5 worm cellular contexts compared by ENCODE assay signal in the genomic region with DNA sequence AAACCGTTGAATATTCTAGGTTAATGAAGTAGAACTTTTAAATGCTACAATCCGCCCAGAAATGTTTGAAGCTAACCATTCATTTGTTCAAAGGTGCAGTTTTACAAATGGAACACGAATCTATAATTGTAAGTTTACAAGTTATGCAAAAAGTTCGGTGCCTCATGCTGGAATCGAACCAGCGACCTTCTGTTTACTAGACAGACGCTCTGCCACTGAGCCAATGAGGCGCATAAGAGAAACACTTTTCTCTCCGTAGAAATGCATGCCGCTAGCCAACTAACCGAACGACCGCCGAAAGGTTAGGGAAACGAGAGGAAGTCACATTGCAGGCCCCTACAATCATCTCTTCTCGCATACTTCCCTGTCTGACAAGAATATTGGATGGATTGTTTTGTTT.
TF ChIP-seq lines count a peak whose summit lies in the region.

No protein-coding gene starts in this region.

TF ChIP-seq in whole organism, L1 larva, 84 proteins besides CTCF, POLR2A, EP300 and RAD21 (continues in another document):
- TF ChIP-seq hpl-2 (GFP tag; optimal IDR thresholded peaks at IDR 0.05; lab: Kevin White, UChicago) (no peak), nhr-76 (tag; optimal IDR thresholded peaks at IDR 0.05; lab: Kevin White, UChicago) (peak; percentile 14), mef-2 (tag; optimal IDR thresholded peaks at IDR 0.05; lab: Kevin White, UChicago) (no peak), sup-37 (GFP tag; optimal IDR thresholded peaks at IDR 0.05; lab: Kevin White, UChicago) (no peak), fos-1 (tag; optimal IDR thresholded peaks at IDR 0.05; lab: Kevin White, UChicago) (peak; percentile 49), C34B4.2 (tag; optimal IDR thresholded peaks at IDR 0.05; lab: Kevin White, UChicago) (no peak), nhr-71 (tag; optimal IDR thresholded peaks at IDR 0.05; lab: Kevin White, UChicago) (peak; percentile 75), fkh-8 (tag; optimal IDR thresholded peaks at IDR 0.05; lab: Kevin White, UChicago) (peak; percentile 68), fkh-4 (tag; optimal IDR thresholded peaks at IDR 0.05; lab: Kevin White, UChicago; ENCODE audit: borderline replicate concordance) (no peak), ets-5 (GFP tag; IDR thresholded peaks at IDR 0.05; lab: Robert Waterston, UW) (no peak), nhr-19 (GFP tag; conservative IDR thresholded peaks at IDR 0.05; lab: Robert Waterston, UW) (peak; percentile 77), lin-35 (GFP tag; optimal IDR thresholded peaks at IDR 0.05; lab: Kevin White, UChicago) (peak; percentile 49 to 70), isw-1 (GFP tag; IDR thresholded peaks at IDR 0.05; lab: Robert Waterston, UW) (peak; percentile 38), sox-4 (tag; optimal IDR thresholded peaks at IDR 0.05; lab: Kevin White, UChicago) (no peak), C16A3.4 (tag; optimal IDR thresholded peaks at IDR 0.05; lab: Kevin White, UChicago) (peak; percentile 77), Y116A8C.19 (tag; optimal IDR thresholded peaks at IDR 0.05; lab: Kevin White, UChicago; ENCODE audit: borderline replicate concordance) (no peak), nhr-90 (tag; optimal IDR thresholded peaks at IDR 0.05; lab: Kevin White, UChicago; ENCODE audit: poor library complexity) (peak; percentile 71)

TF ChIP-seq in whole organism, L3 larva, 47 proteins besides CTCF, POLR2A, EP300 and RAD21 (continues in another document):
- no peak for TF ChIP-seq elt-1 (tag; optimal IDR thresholded peaks at IDR 0.05; lab: Kevin White, UChicago)
- peak; percentile 74 for TF ChIP-seq hmg-11 (tag; optimal IDR thresholded peaks at IDR 0.05; lab: Kevin White, UChicago)
- TF ChIP-seq nhr-28 (tag; optimal IDR thresholded peaks at IDR 0.05; lab: Kevin White, UChicago): no peak
- TF ChIP-seq unc-62 (GFP tag; optimal IDR thresholded peaks at IDR 0.05; lab: Kevin White, UChicago): no peak
- no peak for TF ChIP-seq skn-1 (tag; optimal IDR thresholded peaks at IDR 0.05; lab: Kevin White, UChicago)
- no peak for TF ChIP-seq daf-12 (tag; optimal IDR thresholded peaks at IDR 0.05; lab: Kevin White, UChicago)
- TF ChIP-seq ztf-11 (tag; optimal IDR thresholded peaks at IDR 0.05; lab: Kevin White, UChicago): no peak
- no peak for TF ChIP-seq mml-1 (tag; optimal IDR thresholded peaks at IDR 0.05; lab: Kevin White, UChicago)
- peak; percentile 31 for TF ChIP-seq egl-5 (tag; optimal IDR thresholded peaks at IDR 0.05; lab: Kevin White, UChicago)
- TF ChIP-seq nhr-25 (tag; optimal IDR thresholded peaks at IDR 0.05; lab: Kevin White, UChicago): no peak
- TF ChIP-seq snpc-4 (tag; optimal IDR thresholded peaks at IDR 0.05; lab: Kevin White, UChicago): no peak
- TF ChIP-seq ceh-16 (tag; optimal IDR thresholded peaks at IDR 0.05; lab: Kevin White, UChicago): no peak
- TF ChIP-seq unc-39 (tag; optimal IDR thresholded peaks at IDR 0.05; lab: Kevin White, UChicago): no peak
- no peak for TF ChIP-seq nhr-12 (tag; optimal IDR thresholded peaks at IDR 0.05; lab: Kevin White, UChicago)
- peak; percentile 43 for TF ChIP-seq elt-2 (tag; optimal IDR thresholded peaks at IDR 0.05; lab: Kevin White, UChicago)
- no peak for TF ChIP-seq nhr-67 (tag; optimal IDR thresholded peaks at IDR 0.05; lab: Kevin White, UChicago)
- peak; percentile 22 for TF ChIP-seq lin-39 (tag; optimal IDR thresholded peaks at IDR 0.05; lab: Kevin White, UChicago)
- no peak for TF ChIP-seq mdl-1 (tag; optimal IDR thresholded peaks at IDR 0.05; lab: Kevin White, UChicago)
- peak; percentile 54 for TF ChIP-seq lsy-12 (tag; optimal IDR thresholded peaks at IDR 0.05; lab: Kevin White, UChicago)

TF ChIP-seq in whole organism, early embryonic, 17 proteins besides CTCF, POLR2A, EP300 and RAD21:
- TF ChIP-seq hnd-1 (tag; optimal IDR thresholded peaks at IDR 0.05; lab: Kevin White, UChicago) (peak; percentile 71), sea-1 (GFP tag; conservative IDR thresholded peaks at IDR 0.05; lab: Robert Waterston, UW) (peak; percentile 92), pes-1 (GFP tag; IDR thresholded peaks at IDR 0.05; lab: Robert Waterston, UW) (peak; percentile 95), ama-1 (optimal IDR thresholded peaks at IDR 0.05; lab: Kevin White, UChicago) (no peak), scrt-1 (GFP tag; IDR thresholded peaks at IDR 0.05; lab: Robert Waterston, UW) (peak; percentile 93), aly-1 (tag; optimal IDR thresholded peaks at IDR 0.05; lab: Kevin White, UChicago) (peak; percentile 88), tbx-11 (GFP tag; IDR thresholded peaks at IDR 0.05; lab: Robert Waterston, UW) (peak; percentile 84), hmbx-1 (tag; optimal IDR thresholded peaks at IDR 0.05; lab: Kevin White, UChicago) (peak; percentile 62), tra-4 (tag; optimal IDR thresholded peaks at IDR 0.05; lab: Kevin White, UChicago) (peak; percentile 71), F13C5.2 (tag; optimal IDR thresholded peaks at IDR 0.05; lab: Kevin White, UChicago) (peak; percentile 86), ceh-36 (tag; optimal IDR thresholded peaks at IDR 0.05; lab: Kevin White, UChicago) (peak; percentile 77), ets-7 (tag; optimal IDR thresholded peaks at IDR 0.05; lab: Kevin White, UChicago) (peak; percentile 36), hmg-4 (GFP tag; optimal IDR thresholded peaks at IDR 0.05; lab: Kevin White, UChicago) (peak; percentile 88), B0310.2 (tag; optimal IDR thresholded peaks at IDR 0.05; lab: Kevin White, UChicago) (peak; percentile 81), flt-1 (GFP tag; IDR thresholded peaks at IDR 0.05; lab: Robert Waterston, UW) (peak; percentile 94), ceh-13 (GFP tag; optimal IDR thresholded peaks at IDR 0.05; lab: Kevin White, UChicago) (peak; percentile 81), tbx-37 (GFP tag; conservative IDR thresholded peaks at IDR 0.05; lab: Robert Waterston, UW) (peak; percentile 90)

TF ChIP-seq in whole organism, midembryonic, 9 proteins besides CTCF, POLR2A, EP300 and RAD21:
- TF ChIP-seq ztf-29 (GFP tag; IDR thresholded peaks at IDR 0.05; lab: Robert Waterston, UW) (peak; percentile 95), flt-1 (GFP tag; IDR thresholded peaks at IDR 0.05; lab: Robert Waterston, UW) (peak; percentile 96), med-1 (GFP tag; optimal IDR thresholded peaks at IDR 0.05; lab: Kevin White, UChicago; ENCODE audit: insufficient read depth) (peak; percentile 37), klf-2 (GFP tag; conservative IDR thresholded peaks at IDR 0.05; lab: Robert Waterston, UW) (peak; percentile 94), ztf-23 (GFP tag; IDR thresholded peaks at IDR 0.05; lab: Robert Waterston, UW) (peak; percentile 92), cog-1 (tag; optimal IDR thresholded peaks at IDR 0.05; lab: Kevin White, UChicago) (peak; percentile 78), T22C8.4 (GFP tag; IDR thresholded peaks at IDR 0.05; lab: Robert Waterston, UW) (peak; percentile 95), tab-1 (GFP tag; IDR thresholded peaks at IDR 0.05; lab: Robert Waterston, UW) (peak; percentile 95), ref-1 (GFP tag; conservative IDR thresholded peaks at IDR 0.05; lab: Robert Waterston, UW) (peak; percentile 82)

TF ChIP-seq in whole organism, young adult, 124 proteins besides CTCF, POLR2A, EP300 and RAD21 (continues in another document):
- TF ChIP-seq dpl-1 (GFP tag; optimal IDR thresholded peaks at IDR 0.05; lab: Kevin White, UChicago) (no peak), aptf-3 (GFP tag; IDR thresholded peaks at IDR 0.05; lab: Robert Waterston, UW) (peak; percentile 48; the same call in 1 of the 2 replicates), lin-40 (tag; optimal IDR thresholded peaks at IDR 0.05; lab: Kevin White, UChicago) (peak; percentile 74), cebp-2 (GFP tag; IDR thresholded peaks at IDR 0.05; lab: Robert Waterston, UW) (0 out of 2 replicates have a peak, but pooled peaks have one; percentile 76), F55B11.4 (tag; optimal IDR thresholded peaks at IDR 0.05; lab: Kevin White, UChicago; ENCODE audit: borderline replicate concordance, insufficient read depth) (no peak), ztf-28 (GFP tag; IDR thresholded peaks at IDR 0.05; lab: Robert Waterston, UW) (peak; percentile 28; the same call in 1 of the 2 replicates), bed-2 (GFP tag; IDR thresholded peaks at IDR 0.05; lab: Robert Waterston, UW) (no peak), B0336.3 (GFP tag; IDR thresholded peaks at IDR 0.05; lab: Robert Waterston, UW) (peak; percentile 55; the same call in 1 of the 2 replicates), sea-2 (GFP tag; IDR thresholded peaks at IDR 0.05; lab: Robert Waterston, UW) (no peak), madf-6 (GFP tag; IDR thresholded peaks at IDR 0.05; lab: Robert Waterston, UW) (peak; percentile 52; the same call in 1 of the 2 replicates), F10E7.11 (tag; optimal IDR thresholded peaks at IDR 0.05; lab: Kevin White, UChicago) (no peak), B0035.1 (tag; optimal IDR thresholded peaks at IDR 0.05; lab: Kevin White, UChicago) (peak; percentile 47), Y56A3A.18 (GFP tag; IDR thresholded peaks at IDR 0.05; lab: Robert Waterston, UW) (peak; percentile 72; the same call in 1 of the 2 replicates), attf-5 (GFP tag; optimal IDR thresholded peaks at IDR 0.05; lab: Kevin White, UChicago) (peak; percentile 42), him-1 (tag; optimal IDR thresholded peaks at IDR 0.05; lab: Kevin White, UChicago) (peak; percentile 85), zfh-2 (GFP tag; conservative IDR thresholded peaks at IDR 0.05; lab: Robert Waterston, UW) (no peak; the same call in 1 of the 2 replicates), cebp-1 (GFP tag; IDR thresholded peaks at IDR 0.05; lab: Robert Waterston, UW) (0 out of 2 replicates have a peak, but pooled peaks have one; percentile 30), cebp-1 (tag; optimal IDR thresholded peaks at IDR 0.05; lab: Kevin White, UChicago) (peak; percentile 74), hrde-1 (tag; optimal IDR thresholded peaks at IDR 0.05; lab: Kevin White, UChicago; ENCODE audit: borderline replicate concordance) (no peak), unc-130 (GFP tag; optimal IDR thresholded peaks at IDR 0.05; lab: Kevin White, UChicago) (peak; percentile 54), rcor-1 (GFP tag; IDR thresholded peaks at IDR 0.05; lab: Robert Waterston, UW) (peak; percentile 75), ztf-25 (GFP tag; IDR thresholded peaks at IDR 0.05; lab: Robert Waterston, UW) (peak; percentile 96), B0019.2 (GFP tag; conservative IDR thresholded peaks at IDR 0.05; lab: Robert Waterston, UW) (no peak), ztf-3 (GFP tag; optimal IDR thresholded peaks at IDR 0.05; lab: Kevin White, UChicago) (peak; percentile 52), atf-7 (tag; optimal IDR thresholded peaks at IDR 0.05; lab: Kevin White, UChicago) (peak; percentile 44), ama-1 (optimal IDR thresholded peaks at IDR 0.05; lab: Kevin White, UChicago) (no peak), ama-1 (GFP tag; optimal IDR thresholded peaks at IDR 0.05; lab: Kevin White, UChicago) (peak; percentile 75 to 90), dpff-1 (tag; optimal IDR thresholded peaks at IDR 0.05; lab: Kevin White, UChicago) (no peak), snpc-3.4 (tag; optimal IDR thresholded peaks at IDR 0.05; lab: Kevin White, UChicago) (peak; percentile 86), ccch-3 (GFP tag; optimal IDR thresholded peaks at IDR 0.05; lab: Kevin White, UChicago) (no peak), F57A8.1 (GFP tag; optimal IDR thresholded peaks at IDR 0.05; lab: Kevin White, UChicago) (peak; percentile 59)

Comparison
In these comparisons a context has a peak if more than half of its experiments do, and no peak if none do; other contexts are left out.
1. Of the 8 proteins assayed by ChIP-seq in both whole organism, young adult and whole organism, L1 larva: peak only in whole organism, young adult: ama-1; only in whole organism, L1 larva: dpl-1 and efl-1; in both: nhr-90, snpc-4 and unc-130; in neither: 1; mixed calls (peak in some experiments, not most) for 1.